Fruit fly (Drosophila melanogaster): ENCODE data around the gene Ost48.

Ost48 gene

dm6 chrX:9136776-9137550 is 21.4 kb downstream of the Ost48 start (continued):
- TF ChIP-seq nmo (GFP tag; optimal IDR thresholded peaks at IDR 0.05) (peak; percentile 53), ab (GFP tag; optimal IDR thresholded peaks at IDR 0.05) (no peak), Bgb (GFP tag; IDR thresholded peaks at IDR 0.05; ENCODE audit: partially characterized antibody) (no peak), CG5245 (GFP tag; optimal IDR thresholded peaks at IDR 0.05) (no peak), tll (GFP tag; optimal IDR thresholded peaks at IDR 0.05) (no peak), fd64A (GFP tag; optimal IDR thresholded peaks at IDR 0.05) (no peak), Poxn (GFP tag; IDR thresholded peaks at IDR 0.05) (no peak), CG34224 (GFP tag; IDR thresholded peaks at IDR 0.05; ENCODE audit: partially characterized antibody) (no peak), insv (GFP tag; optimal IDR thresholded peaks at IDR 0.05) (no peak), CG1602 (GFP tag; optimal IDR thresholded peaks at IDR 0.05) (peak; percentile 50), Aef1 (GFP tag; IDR thresholded peaks at IDR 0.05) (no peak), CG6689 (GFP tag; IDR thresholded peaks at IDR 0.05) (peak; percentile 35; the same call in 1 of the 2 replicates), crc (GFP tag; optimal IDR thresholded peaks at IDR 0.05) (peak; percentile 28), CG10366 (GFP tag; IDR thresholded peaks at IDR 0.05) (peak; percentile 24; the same call in 1 of the 2 replicates), CG8359 (GFP tag; optimal IDR thresholded peaks at IDR 0.05; ENCODE audit: borderline replicate concordance) (no peak), zf30C (GFP tag; optimal IDR thresholded peaks at IDR 0.05) (peak; percentile 58), CG10321 (GFP tag; IDR thresholded peaks at IDR 0.05) (no peak), Lpt (GFP tag; optimal IDR thresholded peaks at IDR 0.05) (no peak), CG13624 (GFP tag; optimal IDR thresholded peaks at IDR 0.05) (peak; percentile 19), MESR4 (GFP tag; optimal IDR thresholded peaks at IDR 0.05) (no peak), Chrac-16 (GFP tag; optimal IDR thresholded peaks at IDR 0.05) (peak; percentile 22), Spps (tag; optimal IDR thresholded peaks at IDR 0.05) (no peak), CG6175 (GFP tag; IDR thresholded peaks at IDR 0.05) (no peak), Rx (GFP tag; IDR thresholded peaks at IDR 0.05) (no peak), gem (tag; optimal IDR thresholded peaks at IDR 0.05) (peak; percentile 79), CG1529 (GFP tag; optimal IDR thresholded peaks at IDR 0.05) (peak; percentile 33), wor (GFP tag; IDR thresholded peaks at IDR 0.05) (no peak), CG9817 (tag; optimal IDR thresholded peaks at IDR 0.05) (peak; percentile 14), dati (GFP tag; IDR thresholded peaks at IDR 0.05) (no peak), Trl (optimal IDR thresholded peaks at IDR 0.05) (no peak), Trl (GFP tag; optimal IDR thresholded peaks at IDR 0.05) (peak; percentile 34), trem (tag; optimal IDR thresholded peaks at IDR 0.05) (no peak), CG10654 (GFP tag; optimal IDR thresholded peaks at IDR 0.05) (peak; percentile 36), mirr (GFP tag; optimal IDR thresholded peaks at IDR 0.05) (no peak), CG14667 (GFP tag; IDR thresholded peaks at IDR 0.05) (peak; percentile 30; the same call in 1 of the 2 replicates), corto (GFP tag; optimal IDR thresholded peaks at IDR 0.05) (no peak), Stat92E (GFP tag; optimal IDR thresholded peaks at IDR 0.05) (no peak), CG3995 (GFP tag; optimal IDR thresholded peaks at IDR 0.05) (no peak), CG2889 (GFP tag; IDR thresholded peaks at IDR 0.05) (no peak), CTCF (GFP tag; optimal IDR thresholded peaks at IDR 0.05) (no peak), en (GFP tag; optimal IDR thresholded peaks at IDR 0.05) (no peak), Fer3 (tag; optimal IDR thresholded peaks at IDR 0.05) (peak; percentile 16), CG10543 (GFP tag; optimal IDR thresholded peaks at IDR 0.05) (no peak), CG6272 (GFP tag; IDR thresholded peaks at IDR 0.05) (no peak), E2f1 (GFP tag; IDR thresholded peaks at IDR 0.05) (no peak), Sry-δ (GFP tag; optimal IDR thresholded peaks at IDR 0.05) (no peak), Sin3A (optimal IDR thresholded peaks at IDR 0.05) (no peak), CG31388 (GFP tag; optimal IDR thresholded peaks at IDR 0.05) (no peak), E2f2 (GFP tag; IDR thresholded peaks at IDR 0.05) (peak; percentile 25; the same call in 1 of the 2 replicates), zfh2 (GFP tag; optimal IDR thresholded peaks at IDR 0.05) (no peak), Hr39 (optimal IDR thresholded peaks at IDR 0.05) (no peak), Hsf (GFP tag; optimal IDR thresholded peaks at IDR 0.05) (peak; percentile 55)
